Worm (Caenorhabditis elegans) whole organism, L4/young adult: ENCODE measurements around the gene F46F5.11.

Source experiments
- W03F9.2 ChIP-seq: fragments of 150-350 bp; optimal IDR thresholded peaks from 2 replicates; lab custom pipeline; 2014; ENCODE audit warnings: missing biosample characterization, missing genetic modification characterization
- dao-5 ChIP-seq: sonication (generic microtip); optimal IDR thresholded peaks from 2 replicates; lab custom pipeline; 2016; ENCODE audit warnings: missing genotype, missing genetic modification characterization, moderate library complexity, missing compliant biosample characterization
- him-1 ChIP-seq: sonication (generic microtip); optimal IDR thresholded peaks from 2 replicates; lab custom pipeline; 2016; ENCODE audit warnings: missing genotype, missing genetic modification reagents, missing genetic modification characterization, missing compliant biosample characterization

DNA sequence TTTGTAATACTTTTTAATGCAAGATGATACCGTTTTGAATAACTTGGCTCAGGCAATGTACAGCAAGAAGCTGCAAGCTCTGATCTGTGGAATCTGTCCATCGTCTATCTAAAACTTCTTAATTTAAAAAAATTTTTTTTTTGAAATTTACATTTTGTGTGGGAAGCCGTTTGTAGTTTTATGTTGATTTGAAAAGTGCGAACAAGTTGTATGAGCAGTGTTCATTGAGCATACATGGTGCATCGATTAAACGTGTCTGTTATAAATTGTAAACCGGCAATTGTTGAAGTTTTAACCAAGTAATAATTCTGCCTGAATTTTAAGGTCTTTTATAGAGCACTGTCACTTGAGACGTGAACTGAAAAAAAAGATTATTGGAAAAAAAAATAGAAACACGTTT lies 25.0 kb upstream of the F46F5.11 start, which contains the start of gene Y39F10A.6:
- TF ChIP-seq W03F9.2 (tag; lab: Kevin White, UChicago) (no peak), him-1 (tag; lab: Kevin White, UChicago) (no peak), dao-5 (tag; lab: Kevin White, UChicago) (no peak)
